Worm (Caenorhabditis elegans) whole organism, midembryonic: Measurements from ENCODE around the gene C28D4.7.

Source experiments
- klf-2 ChIP-seq: fragments of 200-800 bp; sonication (Bioruptor generic); conservative IDR thresholded peaks from 2 replicates; pipeline ENCODE4 v1.3.6; 2022; ENCODE audit warnings: missing genetic modification reagents, missing genetic modification characterization, missing compliant biosample characterization
- ref-1 ChIP-seq: fragments of 200-800 bp; sonication (Bioruptor generic); conservative IDR thresholded peaks from 2 replicates; pipeline ENCODE4 v1.3.6; 2022; ENCODE audit warnings: missing genetic modification reagents, missing genetic modification characterization, missing compliant biosample characterization

DNA sequence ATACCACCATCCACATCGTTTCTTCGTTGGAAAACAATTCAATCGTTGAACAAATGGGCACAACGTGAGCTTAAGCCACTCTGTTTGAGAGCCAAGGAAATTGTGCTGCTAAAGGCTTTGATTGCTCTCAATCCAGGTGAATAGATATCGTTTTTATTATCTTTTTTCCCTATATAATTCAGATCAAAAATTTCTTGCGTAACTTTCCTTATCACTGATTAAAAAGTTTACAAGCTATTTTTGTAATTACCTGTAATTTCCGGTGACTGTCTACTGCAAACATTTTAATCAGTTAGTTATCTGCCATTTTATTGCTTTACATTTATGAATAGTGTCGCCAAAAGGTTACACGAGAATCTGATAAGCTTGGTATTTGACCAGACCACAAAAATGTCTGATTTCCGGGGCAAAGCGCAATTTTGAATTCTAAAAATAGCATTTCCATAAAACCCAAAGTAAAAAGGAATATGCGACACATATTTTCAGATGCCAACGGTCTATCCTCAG, 19.8 kb upstream of the C28D4.7 start:
- TF ChIP-seq ref-1 (GFP tag; lab: Robert Waterston, UW), result no peak
- no peak for TF ChIP-seq klf-2
